Worm (Caenorhabditis elegans) whole organism, L1 larva: ENCODE results near the gene nhr-19.

Experiments
- ama-1 ChIP-seq: fragments of 150-350 bp; optimal IDR thresholded peaks from 2 replicates; lab custom pipeline; 2014
- efl-1 ChIP-seq, 4 experiments: fragments of 150-350 bp; optimal IDR thresholded peaks in 3 of 4; peaks in 1 of 4; 1 replicate in 1 of 4; 2 replicates in 3 of 4; lab custom pipeline; 2014; ENCODE audit warnings: missing biosample characterization in 2 of 4, missing genetic modification characterization in 2 of 4, missing genetic modification reagents in 2 of 4
- egl-27 ChIP-seq, 2 experiments: fragments of 150-350 bp in 1 of 2; sonication (generic microtip); optimal IDR thresholded peaks; 3 replicates each; lab custom pipeline; 2017 to 2018; ENCODE audit warnings: missing biosample characterization in 2 of 2, missing genetic modification characterization in 2 of 2, missing genetic modification reagents in 2 of 2
- elt-2 ChIP-seq: sonication (generic microtip); optimal IDR thresholded peaks from 2 replicates; lab custom pipeline; 2016; ENCODE audit warnings: missing genetic modification characterization, mild to moderate bottlenecking, inconsistent platforms, missing compliant biosample characterization, missing genetic modification reagents
- ets-5 ChIP-seq: fragments of 200-800 bp; sonication (Bioruptor generic); IDR thresholded peaks from 2 replicates; pipeline ENCODE4 v1.3.6; 2022; ENCODE audit warnings: missing genetic modification characterization, missing compliant biosample characterization
- fkh-10 ChIP-seq: sonication (generic microtip); optimal IDR thresholded peaks from 2 replicates; lab custom pipeline; 2017; ENCODE audit warnings: missing biosample characterization, missing genetic modification reagents, missing genetic modification characterization
- mep-1 ChIP-seq: fragments of 150-350 bp; optimal IDR thresholded peaks from 2 replicates; lab custom pipeline; 2014; ENCODE audit warnings: missing biosample characterization, missing genetic modification characterization
- nhr-237 ChIP-seq: fragments of 150-350 bp; optimal IDR thresholded peaks from 2 replicates; lab custom pipeline; 2014; ENCODE audit warnings: missing biosample characterization, missing genetic modification characterization
- nhr-76 ChIP-seq: sonication (generic microtip); optimal IDR thresholded peaks from 2 replicates; lab custom pipeline; 2017; ENCODE audit warnings: missing biosample characterization, missing genetic modification characterization
- pqm-1 ChIP-seq: sonication (generic microtip); optimal IDR thresholded peaks from 3 replicates; lab custom pipeline; 2017; ENCODE audit warnings: missing biosample characterization, missing genetic modification characterization
- snu-23 ChIP-seq: sonication (generic microtip); optimal IDR thresholded peaks from 2 replicates; lab custom pipeline; 2016; ENCODE audit warnings: missing genetic modification characterization, missing compliant biosample characterization
- sup-37 ChIP-seq: fragments of 200-800 bp; sonication (Bioruptor generic); optimal IDR thresholded peaks from 2 replicates; lab custom pipeline; 2018; ENCODE audit warnings: mild to moderate bottlenecking, missing genetic modification characterization, missing compliant biosample characterization
- xbp-1 ChIP-seq: sonication (generic microtip); optimal IDR thresholded peaks from 2 replicates; lab custom pipeline; 2016; ENCODE audit warnings: missing genetic modification characterization, missing compliant biosample characterization

DNA sequence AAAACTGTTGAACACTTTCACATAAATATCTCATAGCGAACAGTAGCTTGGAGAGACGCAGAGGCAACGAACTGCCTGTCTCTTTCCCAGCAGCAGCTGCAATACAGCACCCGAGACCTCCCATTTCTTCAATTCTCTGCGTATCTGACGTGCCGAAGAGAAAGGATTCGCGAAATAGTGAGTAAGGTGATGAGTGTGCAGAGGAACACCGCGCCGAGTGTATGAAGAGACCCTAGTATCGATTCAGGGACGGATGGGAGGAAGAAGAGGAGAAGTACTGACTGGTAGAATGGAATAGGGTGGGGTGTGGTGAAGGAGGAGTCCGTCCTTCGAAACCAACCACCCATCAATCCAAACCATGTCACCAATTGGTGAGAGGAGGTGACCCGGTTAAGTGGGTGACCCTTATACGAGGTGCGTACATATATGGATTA, 40.8 kb upstream of the nhr-19 start:
- TF ChIP-seq pqm-1 (tag; lab: Kevin White, UChicago): no peak
- TF ChIP-seq mep-1 (tag; lab: Kevin White, UChicago): peak; percentile 90
- no peak for TF ChIP-seq ets-5 (GFP tag; lab: Robert Waterston, UW)
- TF ChIP-seq snu-23 (GFP tag; lab: Kevin White, UChicago): peak; percentile 78
- no peak for TF ChIP-seq fkh-10
- TF ChIP-seq ama-1 (lab: Kevin White, UChicago): peak; percentile 82
- TF ChIP-seq xbp-1 (tag; lab: Kevin White, UChicago): peak; percentile 55
- TF ChIP-seq nhr-237 (tag; lab: Kevin White, UChicago): peak; percentile 49
- TF ChIP-seq nhr-76 (tag; lab: Kevin White, UChicago): no peak
- no peak for TF ChIP-seq egl-27 (tag; optimal IDR thresholded peaks at IDR 0.05; lab: Kevin White, UChicago)
- peak; percentile 70 to 76 for TF ChIP-seq efl-1 (optimal IDR thresholded peaks at IDR 0.05; lab: Kevin White, UChicago)
- peak; percentile 9 to 86 for TF ChIP-seq efl-1 (GFP tag; optimal IDR thresholded peaks at IDR 0.05 in 1 of 2; lab: Kevin White, UChicago)
- TF ChIP-seq sup-37 (GFP tag; lab: Kevin White, UChicago): no peak
- peak; percentile 11 for TF ChIP-seq elt-2 (tag; lab: Kevin White, UChicago)
